Worm (Caenorhabditis elegans) whole organism, late embryonic: ENCODE measurements around the gene R04A9.7.

Source experiments
- F13H6.1 ChIP-seq: sonication (generic microtip); optimal IDR thresholded peaks from 2 replicates; lab custom pipeline; 2016; ENCODE audit warnings: missing genetic modification characterization, missing compliant biosample characterization
- ceh-30 ChIP-seq: fragments of 150-350 bp; optimal IDR thresholded peaks from 2 replicates; lab custom pipeline; 2014; ENCODE audit warnings: missing biosample characterization, missing genetic modification characterization
- fkh-10 ChIP-seq: fragments of 150-350 bp; optimal IDR thresholded peaks from 2 replicates; lab custom pipeline; 2014; ENCODE audit warnings: missing biosample characterization, missing genetic modification reagents, missing genetic modification characterization
- hlh-6 ChIP-seq: sonication (generic microtip); optimal IDR thresholded peaks from 2 replicates; lab custom pipeline; 2016; ENCODE audit warnings: missing genotype, missing genetic modification characterization, missing compliant biosample characterization
- nhr-11 ChIP-seq: fragments of 150-350 bp; optimal IDR thresholded peaks from 2 replicates; lab custom pipeline; 2014; ENCODE audit warnings: missing biosample characterization, missing genetic modification characterization
- nhr-232 ChIP-seq: sonication (generic microtip); optimal IDR thresholded peaks from 2 replicates; lab custom pipeline; 2016; ENCODE audit warnings: missing genetic modification characterization, missing compliant biosample characterization
- pha-2 ChIP-seq: sonication (generic microtip); optimal IDR thresholded peaks from 2 replicates; lab custom pipeline; 2017; ENCODE audit warnings: mild to moderate bottlenecking, missing genetic modification characterization, missing compliant biosample characterization
- pqm-1 ChIP-seq: sonication (generic microtip); optimal IDR thresholded peaks from 2 replicates; lab custom pipeline; 2016; ENCODE audit warnings: missing genetic modification characterization, missing compliant biosample characterization
- sox-4 ChIP-seq: sonication (generic microtip); optimal IDR thresholded peaks from 2 replicates; lab custom pipeline; 2017; ENCODE audit warnings: mild to moderate bottlenecking, missing genetic modification characterization, inconsistent platforms, missing compliant biosample characterization
- tbx-7 ChIP-seq: sonication (generic microtip); optimal IDR thresholded peaks from 2 replicates; lab custom pipeline; 2016; ENCODE audit warnings: missing genotype, missing genetic modification characterization, missing compliant biosample characterization
- ttx-3 ChIP-seq: sonication (generic microtip); optimal IDR thresholded peaks from 2 replicates; lab custom pipeline; 2016; ENCODE audit warnings: missing genetic modification reagents, missing genetic modification characterization, missing compliant biosample characterization
- unc-55 ChIP-seq: sonication (generic microtip); optimal IDR thresholded peaks from 2 replicates; lab custom pipeline; 2017; ENCODE audit warnings: missing biosample characterization, missing genetic modification reagents, missing genetic modification characterization

DNA sequence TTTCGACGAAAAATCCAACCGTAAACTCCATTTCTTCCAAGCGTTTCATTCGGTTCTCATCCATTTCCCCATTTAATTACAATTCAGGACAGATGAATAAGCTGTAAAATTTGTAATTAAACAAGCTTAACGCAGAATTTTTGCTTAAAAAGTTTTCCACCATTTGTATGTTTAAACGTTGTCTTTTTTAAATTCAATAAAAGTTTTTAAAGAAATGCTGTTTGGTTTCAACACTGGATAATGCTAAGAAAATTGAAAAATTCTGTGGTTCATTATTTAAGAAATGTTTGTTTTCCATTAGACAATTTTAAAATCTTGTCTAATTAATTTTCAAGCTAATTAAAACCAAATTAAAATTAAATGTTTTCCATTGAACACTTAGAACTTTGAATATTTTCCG is 14.2 kb downstream of the R04A9.7 start, which contains the start of gene R04A9.3:
- TF ChIP-seq hlh-6 (tag; lab: Kevin White, UChicago) (no peak), pha-2 (no peak), fkh-10 (GFP tag; lab: Kevin White, UChicago) (no peak), ceh-30 (tag; lab: Kevin White, UChicago) (no peak), unc-55 (GFP tag; lab: Kevin White, UChicago) (no peak), tbx-7 (tag; lab: Kevin White, UChicago) (no peak), sox-4 (no peak), ttx-3 (tag; lab: Kevin White, UChicago) (no peak), nhr-232 (tag; lab: Kevin White, UChicago) (no peak), nhr-11 (tag; lab: Kevin White, UChicago) (no peak), F13H6.1 (tag; lab: Kevin White, UChicago) (no peak), pqm-1 (tag; lab: Kevin White, UChicago) (no peak)
